Fruit fly (Drosophila melanogaster): ENCODE measurements around the gene CG8043.

CG8043 gene

dm6 chr3R:8659200-8659897, 17.4 kb upstream of the CG8043 start (continued):
- TF ChIP-seq Dek (tag; optimal IDR thresholded peaks at IDR 0.05) (peak; percentile 63), nerfin-1 (tag; optimal IDR thresholded peaks at IDR 0.05) (peak; percentile 62), pzg (GFP tag; optimal IDR thresholded peaks at IDR 0.05) (peak; percentile 21), trh (GFP tag; optimal IDR thresholded peaks at IDR 0.05) (peak; percentile 4), ase (GFP tag; IDR thresholded peaks at IDR 0.05) (no peak), CG10147 (GFP tag; optimal IDR thresholded peaks at IDR 0.05) (peak; percentile 53), CG8281 (tag; optimal IDR thresholded peaks at IDR 0.05) (no peak), az2 (GFP tag; optimal IDR thresholded peaks at IDR 0.05) (peak; percentile 44), scrt (GFP tag; optimal IDR thresholded peaks at IDR 0.05) (peak; percentile 41), Bgb (GFP tag; IDR thresholded peaks at IDR 0.05; ENCODE audit: partially characterized antibody) (peak; percentile 32; the same call in 1 of the 2 replicates), CG16813 (GFP tag; IDR thresholded peaks at IDR 0.05; ENCODE audit: partially characterized antibody) (no peak), Vsx1 (GFP tag; optimal IDR thresholded peaks at IDR 0.05) (peak; percentile 10), pita (GFP tag; optimal IDR thresholded peaks at IDR 0.05) (no peak), CG31388 (GFP tag; optimal IDR thresholded peaks at IDR 0.05) (peak; percentile 11), CG13123 (GFP tag; optimal IDR thresholded peaks at IDR 0.05) (no peak), psq (GFP tag; optimal IDR thresholded peaks at IDR 0.05) (no peak), fru (optimal IDR thresholded peaks at IDR 0.05) (no peak), NfI (GFP tag; optimal IDR thresholded peaks at IDR 0.05) (peak; percentile 63), Oli (tag; optimal IDR thresholded peaks at IDR 0.05) (peak; percentile 50), Atf3 (GFP tag; optimal IDR thresholded peaks at IDR 0.05) (no peak), peb (GFP tag; IDR thresholded peaks at IDR 0.05) (no peak), slbo (GFP tag; IDR thresholded peaks at IDR 0.05) (peak; percentile 64), kay (GFP tag; optimal IDR thresholded peaks at IDR 0.05) (peak; percentile 66), knrl (GFP tag; IDR thresholded peaks at IDR 0.05; ENCODE audit: partially characterized antibody) (no peak), CG15514 (GFP tag; optimal IDR thresholded peaks at IDR 0.05) (peak; percentile 77), Dfd (GFP tag; optimal IDR thresholded peaks at IDR 0.05) (no peak), pnt (GFP tag; optimal IDR thresholded peaks at IDR 0.05) (peak; percentile 23), Hsf (GFP tag; optimal IDR thresholded peaks at IDR 0.05) (peak; percentile 61), Poxn (GFP tag; IDR thresholded peaks at IDR 0.05) (no peak), cad (GFP tag; optimal IDR thresholded peaks at IDR 0.05) (no peak), CG4328 (GFP tag; optimal IDR thresholded peaks at IDR 0.05) (peak; percentile 47), CG5953 (GFP tag; IDR thresholded peaks at IDR 0.05) (peak; percentile 42; the same call in 1 of the 2 replicates), CG2678 (tag; optimal IDR thresholded peaks at IDR 0.05) (peak; percentile 56), Nf-YA (GFP tag; IDR thresholded peaks at IDR 0.05) (peak; percentile 40; the same call in 1 of the 2 replicates), CG16815 (GFP tag; optimal IDR thresholded peaks at IDR 0.05) (no peak), CG10979 (tag; optimal IDR thresholded peaks at IDR 0.05) (peak; percentile 53), CG17829 (tag; optimal IDR thresholded peaks at IDR 0.05) (peak; percentile 27), Usf (GFP tag; optimal IDR thresholded peaks at IDR 0.05) (peak; percentile 19), CG8388 (GFP tag; optimal IDR thresholded peaks at IDR 0.05) (peak; percentile 31), CG42726 (GFP tag; IDR thresholded peaks at IDR 0.05; ENCODE audit: partially characterized antibody) (no peak), CG12744 (GFP tag; optimal IDR thresholded peaks at IDR 0.05) (no peak), CG18476 (GFP tag; optimal IDR thresholded peaks at IDR 0.05) (peak; percentile 13), Hr51 (GFP tag; optimal IDR thresholded peaks at IDR 0.05) (peak; percentile 14 to 67), tgo (GFP tag; IDR thresholded peaks at IDR 0.05) (peak; percentile 53), usp (GFP tag; optimal IDR thresholded peaks at IDR 0.05) (no peak), Blimp-1 (GFP tag; optimal IDR thresholded peaks at IDR 0.05) (peak; percentile 45), pfk (GFP tag; optimal IDR thresholded peaks at IDR 0.05) (peak; percentile 43), sens (GFP tag) (peak; percentile 92), wor (GFP tag; IDR thresholded peaks at IDR 0.05) (no peak)
